Worm (Caenorhabditis elegans): ENCODE data around the gene nlp-24.
A peak's percentile ranks its signal among the peaks of the same experiment; 100 is the strongest.

The nlp-24 gene

ce11 chrV:11641298-11641787 lies 25.2 kb downstream of the nlp-24 start:
- TF ChIP-seq tra-4 (tag; optimal IDR thresholded peaks at IDR 0.05) (no peak), ceh-36 (tag; optimal IDR thresholded peaks at IDR 0.05) (no peak), F13C5.2 (tag; optimal IDR thresholded peaks at IDR 0.05) (no peak), ama-1 (optimal IDR thresholded peaks at IDR 0.05) (no peak), tbx-37 (GFP tag; conservative IDR thresholded peaks at IDR 0.05) (no peak), pes-1 (GFP tag; IDR thresholded peaks at IDR 0.05) (no peak), aly-1 (tag; optimal IDR thresholded peaks at IDR 0.05) (no peak), B0310.2 (tag; optimal IDR thresholded peaks at IDR 0.05) (no peak), hmbx-1 (tag; optimal IDR thresholded peaks at IDR 0.05) (no peak), flt-1 (GFP tag; IDR thresholded peaks at IDR 0.05) (no peak), hmg-4 (GFP tag; optimal IDR thresholded peaks at IDR 0.05) (no peak), ets-7 (tag; optimal IDR thresholded peaks at IDR 0.05) (no peak), ceh-13 (GFP tag; optimal IDR thresholded peaks at IDR 0.05) (no peak)

ce11 chrV:11644166-11644565 lies 28.0 kb downstream of the nlp-24 start, which contains the start of gene bir-1:
TSS of gene bir-1 (plus strand) at chrV:11644477.
- TF ChIP-seq hnd-1 (tag; optimal IDR thresholded peaks at IDR 0.05) = no peak
- no peak for TF ChIP-seq F13C5.2 (tag; optimal IDR thresholded peaks at IDR 0.05)
- TF ChIP-seq hmg-4 (GFP tag; optimal IDR thresholded peaks at IDR 0.05) = no peak
- TF ChIP-seq sea-1 (GFP tag; conservative IDR thresholded peaks at IDR 0.05) = no peak
- TF ChIP-seq pes-1 (GFP tag; IDR thresholded peaks at IDR 0.05) = 0 out of 2 replicates have a peak, but pooled peaks have one; percentile 48
- peak; percentile 77 for TF ChIP-seq tbx-37 (GFP tag; conservative IDR thresholded peaks at IDR 0.05)

- no peak for TF ChIP-seq tbx-11 (GFP tag; IDR thresholded peaks at IDR 0.05)
- no peak for TF ChIP-seq tra-4 (tag; optimal IDR thresholded peaks at IDR 0.05)
- TF ChIP-seq hmbx-1 (tag; optimal IDR thresholded peaks at IDR 0.05) = no peak
- TF ChIP-seq hmg-4 (GFP tag; optimal IDR thresholded peaks at IDR 0.05) = no peak
- no peak for TF ChIP-seq sea-1 (GFP tag; conservative IDR thresholded peaks at IDR 0.05)
- no peak for TF ChIP-seq B0310.2 (tag; optimal IDR thresholded peaks at IDR 0.05)
- no peak for TF ChIP-seq ceh-13 (GFP tag; optimal IDR thresholded peaks at IDR 0.05)
- TF ChIP-seq F13C5.2 (tag; optimal IDR thresholded peaks at IDR 0.05) = no peak
Measured at ce11 chrV:11645244-11645643, 29.1 kb downstream of the nlp-24 start, which contains the start of gene skp-1. TSS of gene skp-1 (plus strand) at chrV:11645481.

ce11 chrV:11647821-11648220 lies 31.6 kb downstream of the nlp-24 start:
- no peak for TF ChIP-seq ama-1 (optimal IDR thresholded peaks at IDR 0.05)
- no peak for TF ChIP-seq ets-7 (tag; optimal IDR thresholded peaks at IDR 0.05)
- TF ChIP-seq aly-1 (tag; optimal IDR thresholded peaks at IDR 0.05) = no peak
- TF ChIP-seq tbx-37 (GFP tag; conservative IDR thresholded peaks at IDR 0.05) = no peak
- no peak for TF ChIP-seq flt-1 (GFP tag; IDR thresholded peaks at IDR 0.05)
- TF ChIP-seq B0310.2 (tag; optimal IDR thresholded peaks at IDR 0.05) = no peak
- TF ChIP-seq hmg-4 (GFP tag; optimal IDR thresholded peaks at IDR 0.05) = no peak
- no peak for TF ChIP-seq F13C5.2 (tag; optimal IDR thresholded peaks at IDR 0.05)
- TF ChIP-seq tra-4 (tag; optimal IDR thresholded peaks at IDR 0.05) = no peak
- TF ChIP-seq tbx-11 (GFP tag; IDR thresholded peaks at IDR 0.05) = no peak
- no peak for TF ChIP-seq ceh-13 (GFP tag; optimal IDR thresholded peaks at IDR 0.05)
- no peak for TF ChIP-seq hmbx-1 (tag; optimal IDR thresholded peaks at IDR 0.05)

- TF ChIP-seq ceh-36 (tag; optimal IDR thresholded peaks at IDR 0.05) (no peak), F13C5.2 (tag; optimal IDR thresholded peaks at IDR 0.05) (no peak), tbx-37 (GFP tag; conservative IDR thresholded peaks at IDR 0.05) (no peak), ama-1 (optimal IDR thresholded peaks at IDR 0.05) (no peak)
Measured at ce11 chrV:11648435-11648834, 32.3 kb downstream of the nlp-24 start.

- TF ChIP-seq hmg-4 (GFP tag; optimal IDR thresholded peaks at IDR 0.05) = no peak
- TF ChIP-seq aly-1 (tag; optimal IDR thresholded peaks at IDR 0.05) = no peak
- TF ChIP-seq flt-1 (GFP tag; IDR thresholded peaks at IDR 0.05) = no peak
- no peak for TF ChIP-seq sea-1 (GFP tag; conservative IDR thresholded peaks at IDR 0.05)
Measured at ce11 chrV:11649254-11649653, 33.1 kb downstream of the nlp-24 start.

- TF ChIP-seq hmg-4 (GFP tag; optimal IDR thresholded peaks at IDR 0.05) (no peak), tbx-11 (GFP tag; IDR thresholded peaks at IDR 0.05) (no peak), B0310.2 (tag; optimal IDR thresholded peaks at IDR 0.05) (no peak), scrt-1 (GFP tag; IDR thresholded peaks at IDR 0.05) (no peak), ceh-13 (GFP tag; optimal IDR thresholded peaks at IDR 0.05) (no peak), ama-1 (optimal IDR thresholded peaks at IDR 0.05) (no peak), ets-7 (tag; optimal IDR thresholded peaks at IDR 0.05) (no peak), hnd-1 (tag; optimal IDR thresholded peaks at IDR 0.05) (no peak), aly-1 (tag; optimal IDR thresholded peaks at IDR 0.05) (no peak), tbx-37 (GFP tag; conservative IDR thresholded peaks at IDR 0.05) (no peak), flt-1 (GFP tag; IDR thresholded peaks at IDR 0.05) (no peak), sea-1 (GFP tag; conservative IDR thresholded peaks at IDR 0.05) (no peak), hmbx-1 (tag; optimal IDR thresholded peaks at IDR 0.05) (no peak), pes-1 (GFP tag; IDR thresholded peaks at IDR 0.05) (no peak), ceh-36 (tag; optimal IDR thresholded peaks at IDR 0.05) (no peak)
Measured at ce11 chrV:11650720-11651119, 34.5 kb downstream of the nlp-24 start, which contains the start of gene zip-10. TSS of gene zip-10 (minus strand) at chrV:11650762.

ce11 chrV:11653095-11653494 lies 36.9 kb downstream of the nlp-24 start:
- TF ChIP-seq aly-1 (tag; optimal IDR thresholded peaks at IDR 0.05) (no peak), ets-7 (tag; optimal IDR thresholded peaks at IDR 0.05) (no peak), F13C5.2 (tag; optimal IDR thresholded peaks at IDR 0.05) (no peak), hmg-4 (GFP tag; optimal IDR thresholded peaks at IDR 0.05) (no peak), ceh-36 (tag; optimal IDR thresholded peaks at IDR 0.05) (no peak)

All from whole organism, early embryonic.